Fruit fly (Drosophila melanogaster): Measurements from ENCODE around the gene MsrA.

DNA sequence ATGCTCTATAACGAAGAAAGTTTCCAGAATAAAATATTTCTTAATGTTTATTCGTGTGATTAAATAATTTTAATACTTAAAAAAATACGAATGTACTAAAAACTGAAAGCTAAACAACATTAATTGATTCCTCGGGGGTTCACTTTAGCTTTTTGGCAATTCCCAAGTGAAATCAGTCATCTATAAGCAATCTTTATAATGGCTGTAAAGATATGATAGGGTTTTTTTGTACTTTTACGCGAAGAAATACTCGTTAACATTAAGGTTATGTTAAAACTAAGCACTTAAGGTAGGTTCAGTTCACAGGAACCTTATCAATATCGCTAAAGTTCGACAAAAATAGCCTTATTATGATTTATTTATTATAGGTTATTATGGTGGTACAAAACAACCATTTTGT, 9.1 kb downstream of the MsrA start:
- no peak for TF ChIP-seq Sin3A (optimal IDR thresholded peaks at IDR 0.05)
- no peak for TF ChIP-seq psq (optimal IDR thresholded peaks at IDR 0.05)
- TF ChIP-seq ttk (optimal IDR thresholded peaks at IDR 0.05), result no peak
- no peak for TF ChIP-seq Myc (optimal IDR thresholded peaks at IDR 0.05)
- TF ChIP-seq h (optimal IDR thresholded peaks at IDR 0.05), result no peak
